Fruit fly (Drosophila melanogaster) whole organism, embryonic: ENCODE data around the gene CG32036.

Experiments
- ATbp ChIP-seq: fragments of 200-800 bp; sonication (Bioruptor generic); optimal IDR thresholded peaks from 2 replicates; lab custom pipeline; 2017; ENCODE audit warnings: missing biosample characterization, mild to moderate bottlenecking, missing genetic modification characterization, missing genetic modification reagents
- Antp ChIP-seq: fragments of 200-800 bp; sonication (Bioruptor generic); optimal IDR thresholded peaks from 3 replicates; lab custom pipeline; 2016; ENCODE audit warnings: missing biosample characterization, missing genetic modification characterization
- BEAF-32 ChIP-seq: fragments of 200-800 bp; sonication (Bioruptor generic); optimal IDR thresholded peaks from 3 replicates; lab custom pipeline; 2017; ENCODE audit warnings: missing biosample characterization, missing genetic modification characterization, mild to moderate bottlenecking, moderate library complexity, missing genetic modification reagents
- Bdp1 ChIP-seq: fragments of 200-800 bp; sonication (Bioruptor generic); optimal IDR thresholded peaks from 3 replicates; lab custom pipeline; 2016; ENCODE audit warnings: missing biosample characterization, missing genetic modification characterization
- Bgb ChIP-seq: fragments of 200-800 bp; sonication (Bioruptor generic); IDR thresholded peaks from 2 replicates; pipeline ENCODE4 v1.3.6; 2022; ENCODE audit warnings: missing biosample characterization, missing genetic modification characterization; ENCODE audit not compliant: partially characterized antibody
- CG10959 ChIP-seq: fragments of 200-800 bp; sonication (Bioruptor generic); IDR thresholded peaks from 2 replicates; pipeline ENCODE4 v1.3.6; 2022; ENCODE audit warnings: missing biosample characterization, missing genetic modification characterization
- CG12744 ChIP-seq: fragments of 200-800 bp; sonication (Bioruptor generic); optimal IDR thresholded peaks from 2 replicates; lab custom pipeline; 2016; ENCODE audit warnings: missing biosample characterization, missing genetic modification characterization
- CG12769 ChIP-seq: fragments of 200-800 bp; sonication (Bioruptor generic); optimal IDR thresholded peaks from 2 replicates; lab custom pipeline; 2019; ENCODE audit warnings: missing biosample characterization, mild to moderate bottlenecking, missing genetic modification characterization, moderate library complexity
- CG17385 ChIP-seq: fragments of 200-800 bp; sonication (Bioruptor generic); optimal IDR thresholded peaks from 3 replicates; lab custom pipeline; 2018; ENCODE audit warnings: missing biosample characterization, mild to moderate bottlenecking, missing genetic modification characterization
- CG18011 ChIP-seq: fragments of 200-800 bp; sonication (Bioruptor generic); optimal IDR thresholded peaks from 2 replicates; lab custom pipeline; 2017; ENCODE audit warnings: missing biosample characterization, missing genetic modification characterization, mild to moderate bottlenecking, moderate library complexity, missing genotype
- CG30431 ChIP-seq: fragments of 200-800 bp; sonication (Bioruptor generic); optimal IDR thresholded peaks from 2 replicates; lab custom pipeline; 2017; ENCODE audit warnings: missing biosample characterization, missing genetic modification characterization
- CG3065 ChIP-seq: fragments of 200-800 bp; sonication (Bioruptor generic); optimal IDR thresholded peaks from 2 replicates; lab custom pipeline; 2016; ENCODE audit warnings: missing biosample characterization, missing genetic modification characterization
- CG32532 ChIP-seq: fragments of 200-800 bp; sonication (Bioruptor generic); IDR thresholded peaks from 2 replicates; pipeline ENCODE4 v1.3.6; 2022; ENCODE audit warnings: missing biosample characterization, missing genetic modification characterization
- CG3847 ChIP-seq: fragments of 200-800 bp; sonication (Bioruptor generic); IDR thresholded peaks from 2 replicates; pipeline ENCODE4 v1.3.6; 2022; ENCODE audit warnings: missing biosample characterization, missing genetic modification characterization
- CG4360 ChIP-seq: fragments of 200-800 bp; sonication (Bioruptor generic); IDR thresholded peaks from 2 replicates; pipeline ENCODE4 v1.3.6; 2022; ENCODE audit warnings: missing biosample characterization, missing genetic modification characterization
- CG43689 ChIP-seq: fragments of 200-800 bp; sonication (Bioruptor generic); IDR thresholded peaks from 2 replicates; pipeline ENCODE4 v1.3.6; 2022; ENCODE audit warnings: missing biosample characterization, missing genetic modification characterization
- CG4404 ChIP-seq: fragments of 200-800 bp; sonication (Bioruptor generic); IDR thresholded peaks from 2 replicates; pipeline ENCODE4 v1.3.6; 2022; ENCODE audit warnings: missing biosample characterization, missing genetic modification characterization
- CG4820 ChIP-seq: fragments of 200-800 bp; sonication (Bioruptor generic); optimal IDR thresholded peaks from 3 replicates; lab custom pipeline; 2016; ENCODE audit warnings: missing biosample characterization, missing genetic modification characterization
- CG5180 ChIP-seq: fragments of 200-800 bp; sonication (Bioruptor generic); optimal IDR thresholded peaks from 3 replicates; lab custom pipeline; 2017; ENCODE audit warnings: missing biosample characterization, missing genetic modification characterization, mild to moderate bottlenecking, moderate library complexity, missing genetic modification reagents
- CG5953 ChIP-seq: fragments of 200-800 bp; sonication (Bioruptor generic); IDR thresholded peaks from 2 replicates; pipeline ENCODE4 v1.3.6; 2022; ENCODE audit warnings: missing biosample characterization, missing genetic modification characterization
- CG9437 ChIP-seq: fragments of 200-800 bp; sonication (Bioruptor generic); optimal IDR thresholded peaks from 2 replicates; lab custom pipeline; 2018; ENCODE audit warnings: missing biosample characterization, mild to moderate bottlenecking, missing genetic modification characterization
- CoRest ChIP-seq: fragments of 200-800 bp; sonication (Bioruptor generic); optimal IDR thresholded peaks from 3 replicates; lab custom pipeline; 2018; ENCODE audit warnings: missing biosample characterization, mild to moderate bottlenecking, missing genetic modification characterization, moderate library complexity
- D ChIP-seq, 2 experiments: fragments of 200-800 bp in 1 of 2; fragments of >200 bp in 1 of 2; sonication (Bioruptor generic) in 1 of 2; optimal IDR thresholded peaks; 2 replicates in 1 of 2; 3 replicates in 1 of 2; lab custom pipeline; 2017; ENCODE audit warnings: mild to moderate bottlenecking in 1 of 2, missing biosample characterization in 1 of 2, missing genetic modification characterization in 1 of 2, missing genetic modification reagents in 1 of 2
- Deaf1 ChIP-seq: fragments of 200-800 bp; optimal IDR thresholded peaks from 3 replicates; lab custom pipeline; 2019; ENCODE audit warnings: missing biosample characterization, mild to moderate bottlenecking, missing genetic modification characterization, moderate library complexity
- Dek ChIP-seq: fragments of 200-800 bp; sonication (Bioruptor generic); optimal IDR thresholded peaks from 3 replicates; lab custom pipeline; 2019; ENCODE audit warnings: missing biosample characterization, mild to moderate bottlenecking, missing genetic modification characterization, moderate library complexity
- Doc3 ChIP-seq: fragments of 200-800 bp; sonication (Bioruptor generic); IDR thresholded peaks from 3 replicates; pipeline ENCODE4 v1.3.6; 2022; ENCODE audit warnings: missing biosample characterization, missing genetic modification characterization; ENCODE audit not compliant: partially characterized antibody
- Eip74EF ChIP-seq, 2 experiments: fragments of 200-800 bp in 1 of 2; fragments of >200 bp in 1 of 2; sonication (Bioruptor generic) in 1 of 2; optimal IDR thresholded peaks; 2 replicates each; lab custom pipeline; 2017 to 2019; ENCODE audit warnings: missing biosample characterization in 2 of 2, missing genetic modification characterization in 2 of 2, mild to moderate bottlenecking in 1 of 2, moderate library complexity in 1 of 2
- H15 ChIP-seq: fragments of 200-800 bp; sonication (Bioruptor generic); IDR thresholded peaks from 3 replicates; pipeline ENCODE4 v1.3.6; 2022; ENCODE audit warnings: missing biosample characterization, missing genetic modification characterization
- Hey ChIP-seq: fragments of 200-800 bp; sonication (Bioruptor generic); optimal IDR thresholded peaks from 3 replicates; lab custom pipeline; 2018; ENCODE audit warnings: missing biosample characterization, mild to moderate bottlenecking, missing genetic modification characterization
- Lpt ChIP-seq: fragments of >200 bp; optimal IDR thresholded peaks from 2 replicates; lab custom pipeline; 2018; ENCODE audit warnings: missing biosample characterization, missing genetic modification characterization
- Meics ChIP-seq: fragments of 200-800 bp; sonication (Bioruptor generic); optimal IDR thresholded peaks from 2 replicates; lab custom pipeline; 2017; ENCODE audit warnings: missing biosample characterization, mild to moderate bottlenecking, missing genetic modification characterization
- NK7.1 ChIP-seq: fragments of 200-800 bp; sonication (Bioruptor generic); optimal IDR thresholded peaks from 3 replicates; lab custom pipeline; 2016; ENCODE audit warnings: missing biosample characterization, missing genetic modification characterization
- Optix ChIP-seq: fragments of 200-800 bp; sonication (Bioruptor generic); IDR thresholded peaks from 3 replicates; pipeline ENCODE4 v1.3.6; 2022; ENCODE audit warnings: missing biosample characterization, missing genetic modification characterization
- Usf ChIP-seq: fragments of 200-800 bp; sonication (Bioruptor generic); optimal IDR thresholded peaks from 2 replicates; lab custom pipeline; 2017; ENCODE audit warnings: missing genotype, missing biosample characterization, missing genetic modification characterization
- ara ChIP-seq: fragments of 200-800 bp; sonication (Bioruptor generic); IDR thresholded peaks from 2 replicates; pipeline ENCODE4 v1.3.6; 2022; ENCODE audit warnings: missing biosample characterization, missing genetic modification characterization
- az2 ChIP-seq: fragments of 200-800 bp; sonication (Bioruptor generic); optimal IDR thresholded peaks from 3 replicates; lab custom pipeline; 2016; ENCODE audit warnings: missing biosample characterization, missing genetic modification characterization
- bab2 ChIP-seq: fragments of 200-800 bp; sonication (Bioruptor generic); optimal IDR thresholded peaks from 2 replicates; lab custom pipeline; 2016; ENCODE audit warnings: missing biosample characterization, missing genetic modification characterization
- esg ChIP-seq: fragments of 200-800 bp; sonication (Bioruptor generic); conservative IDR thresholded peaks from 2 replicates; pipeline ENCODE4 v1.3.6; 2022; ENCODE audit warnings: missing biosample characterization, missing genetic modification characterization
- fd3F ChIP-seq: fragments of 200-800 bp; sonication (Bioruptor generic); optimal IDR thresholded peaks from 2 replicates; lab custom pipeline; 2018; ENCODE audit warnings: missing biosample characterization, mild to moderate bottlenecking, missing genetic modification characterization, moderate library complexity
- ftz-f1 ChIP-seq: fragments of 200-800 bp; sonication (Bioruptor generic); optimal IDR thresholded peaks from 2 replicates; lab custom pipeline; 2016; ENCODE audit warnings: missing biosample characterization, missing genetic modification characterization
- gce ChIP-seq: fragments of 200-800 bp; sonication (Bioruptor generic); IDR thresholded peaks from 3 replicates; pipeline ENCODE4 v1.3.6; 2022; ENCODE audit warnings: missing biosample characterization, missing genetic modification characterization
- grau ChIP-seq: fragments of 200-800 bp; optimal IDR thresholded peaks from 3 replicates; lab custom pipeline; 2019; ENCODE audit warnings: missing biosample characterization, mild to moderate bottlenecking, missing genetic modification characterization, moderate library complexity
- maf-S ChIP-seq: fragments of 200-800 bp; sonication (Bioruptor generic); optimal IDR thresholded peaks from 2 replicates; lab custom pipeline; 2016; ENCODE audit warnings: missing biosample characterization, missing genetic modification characterization
- otp ChIP-seq: fragments of 200-800 bp; sonication (Bioruptor generic); IDR thresholded peaks from 3 replicates; pipeline ENCODE4, ENCODE4 v1.3.6; 2022; ENCODE audit warnings: missing biosample characterization, missing genetic modification characterization
- phol ChIP-seq: fragments of 200-800 bp; sonication (Bioruptor generic); optimal IDR thresholded peaks from 3 replicates; lab custom pipeline; 2018; ENCODE audit warnings: missing biosample characterization, mild to moderate bottlenecking, missing genetic modification characterization, moderate library complexity
- sisA ChIP-seq: fragments of 200-800 bp; sonication (Bioruptor generic); IDR thresholded peaks from 2 replicates; pipeline ENCODE4 v1.3.6; 2022; ENCODE audit warnings: missing biosample characterization, missing genetic modification characterization
- sna ChIP-seq: fragments of 200-800 bp; sonication (Bioruptor generic); IDR thresholded peaks from 2 replicates; pipeline ENCODE4 v1.3.6; 2022; ENCODE audit warnings: missing biosample characterization, missing genetic modification characterization; ENCODE audit not compliant: partially characterized antibody
- sob ChIP-seq: fragments of 200-800 bp; sonication (Bioruptor generic); IDR thresholded peaks from 2 replicates; pipeline ENCODE4 v1.3.6; 2022; ENCODE audit warnings: missing biosample characterization, missing genetic modification characterization
- sqz ChIP-seq: fragments of 200-800 bp; sonication (Bioruptor generic); optimal IDR thresholded peaks from 3 replicates; lab custom pipeline; 2018; ENCODE audit warnings: missing biosample characterization, mild to moderate bottlenecking, missing genetic modification characterization

CG32036 gene

DNA sequence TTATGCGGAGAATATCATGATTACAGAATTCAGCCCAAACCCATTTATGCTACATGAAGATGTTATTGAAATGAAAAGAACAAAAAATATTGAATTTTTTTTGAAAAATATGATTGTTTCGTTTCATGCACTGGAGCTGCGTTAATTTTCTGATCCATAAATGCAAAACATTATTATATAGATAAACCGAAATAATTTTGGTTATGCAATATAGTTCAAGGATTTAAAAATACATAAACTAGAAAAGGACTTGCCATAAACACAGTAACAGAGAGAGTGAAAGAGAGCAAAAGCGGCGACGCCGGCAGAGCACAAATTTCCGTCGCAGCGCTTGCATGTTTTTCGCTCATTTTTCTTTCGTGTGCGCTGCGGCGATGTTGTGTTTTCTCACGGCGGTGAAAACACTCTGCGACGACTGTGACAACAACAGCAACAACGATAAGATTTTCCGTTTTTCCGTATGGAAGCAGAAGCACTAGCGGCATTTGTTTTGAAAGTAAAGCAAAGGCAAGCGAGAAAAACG is 26.7 kb downstream of the CG32036 start (continued):
- TF ChIP-seq Bdp1 (GFP tag; lab: Kevin White, UChicago) = peak; percentile 71
- no peak for TF ChIP-seq BEAF-32 (GFP tag; lab: Kevin White, UChicago)
- peak; percentile 52 for TF ChIP-seq CG12769 (tag; lab: Kevin White, UChicago)
- peak; percentile 81 for TF ChIP-seq CG4360
- TF ChIP-seq Bgb (GFP tag; lab: Robert Waterston, UW) = peak; percentile 36; the same call in 1 of the 2 replicates
- peak in 1 of 2 experiments; percentile 92 for TF ChIP-seq Eip74EF (GFP tag; optimal IDR thresholded peaks at IDR 0.05; lab: Kevin White, UChicago)
- TF ChIP-seq CG3847 (GFP tag; lab: Robert Waterston, UW) = peak; percentile 58; the same call in 1 of the 2 replicates
- peak; percentile 84 for TF ChIP-seq maf-S (GFP tag; lab: Kevin White, UChicago)
- no peak for TF ChIP-seq Hey (tag; lab: Kevin White, UChicago)
- peak; percentile 51; the same call in 1 of the 2 replicates for TF ChIP-seq CG5953 (GFP tag; lab: Robert Waterston, UW)
- peak; percentile 63 for TF ChIP-seq bab2
- TF ChIP-seq ATbp = peak; percentile 90
- TF ChIP-seq CoRest (tag; lab: Kevin White, UChicago) = peak; percentile 92
- TF ChIP-seq CG4820 (GFP tag; lab: Kevin White, UChicago) = peak; percentile 100
- peak; percentile 74 for TF ChIP-seq Deaf1 (tag; lab: Kevin White, UChicago)
- no peak for TF ChIP-seq CG43689
- peak; percentile 91 for TF ChIP-seq Meics
- peak; percentile 58; the same call in 1 of the 2 replicates for TF ChIP-seq sna (GFP tag; lab: Robert Waterston, UW)
- TF ChIP-seq CG5180 (GFP tag; lab: Kevin White, UChicago) = peak; percentile 81
- peak; percentile 66; the same call in 2 of the 3 replicates for TF ChIP-seq otp (GFP tag; lab: Robert Waterston, UW)
- TF ChIP-seq CG18011 (GFP tag; lab: Kevin White, UChicago) = peak; percentile 52
- peak; percentile 84 for TF ChIP-seq az2
- TF ChIP-seq CG30431 = peak; percentile 60
- TF ChIP-seq H15 (GFP tag; lab: Robert Waterston, UW) = peak; percentile 58; the same call in 1 of the 3 replicates
- TF ChIP-seq Doc3 (GFP tag; lab: Robert Waterston, UW) = no peak; the same call in 2 of the 3 replicates
- no peak; the same call in 2 of the 3 replicates for TF ChIP-seq gce (GFP tag; lab: Robert Waterston, UW)
- TF ChIP-seq ara = peak; percentile 58; the same call in 1 of the 2 replicates
- peak; percentile 59 for TF ChIP-seq NK7.1 (GFP tag; lab: Kevin White, UChicago)
- peak; percentile 48 for TF ChIP-seq Antp (GFP tag; lab: Kevin White, UChicago)
- peak; percentile 73; the same call in 1 of the 2 replicates for TF ChIP-seq CG32532
- TF ChIP-seq Optix (GFP tag; lab: Robert Waterston, UW) = no peak
- peak; percentile 86 for TF ChIP-seq CG17385 (GFP tag; lab: Kevin White, UChicago)
- peak; percentile 67 for TF ChIP-seq CG3065
- TF ChIP-seq CG9437 (GFP tag; lab: Kevin White, UChicago) = peak; percentile 85
- peak; percentile 47 for TF ChIP-seq Usf (GFP tag; lab: Kevin White, UChicago)
- peak; percentile 47; the same call in 1 of the 2 replicates for TF ChIP-seq CG4404
- TF ChIP-seq sisA = peak; percentile 48; the same call in 1 of the 2 replicates
- peak; percentile 89 for TF ChIP-seq Dek (tag; lab: Kevin White, UChicago)
- no peak for TF ChIP-seq D (optimal IDR thresholded peaks at IDR 0.05; lab: Kevin White, UChicago)
- peak; percentile 91 for TF ChIP-seq D (GFP tag; optimal IDR thresholded peaks at IDR 0.05; lab: Kevin White, UChicago)
- TF ChIP-seq grau (tag; lab: Kevin White, UChicago) = peak; percentile 92
- peak; percentile 66 for TF ChIP-seq CG10959
- TF ChIP-seq ftz-f1 (GFP tag; lab: Kevin White, UChicago) = no peak
- TF ChIP-seq esg (GFP tag; lab: Robert Waterston, UW) = peak; percentile 74
- TF ChIP-seq phol (tag; lab: Kevin White, UChicago) = peak; percentile 98
- TF ChIP-seq CG12744 (GFP tag; lab: Kevin White, UChicago) = peak; percentile 77
- peak; percentile 84 for TF ChIP-seq sqz
- peak; percentile 74 for TF ChIP-seq sob (GFP tag; lab: Robert Waterston, UW)
- TF ChIP-seq fd3F (GFP tag; lab: Kevin White, UChicago) = peak; percentile 76
- no peak for TF ChIP-seq Lpt (GFP tag; lab: Kevin White, UChicago)
